Worm (Caenorhabditis elegans) whole organism, L1 larva: ENCODE results near the gene ugt-22.
"Not testable (repeated sequence)": the region's sequence is repeated elsewhere in the genome, so short reads cannot be mapped to it uniquely, and the experiment has no call there.

ENCODE experiments used
- F16B12.6 ChIP-seq: fragments of 150-350 bp; optimal IDR thresholded peaks from 2 replicates; lab custom pipeline; 2014; ENCODE audit warnings: missing biosample characterization, missing genetic modification characterization
- blmp-1 ChIP-seq: fragments of 150-350 bp; optimal IDR thresholded peaks from 2 replicates; lab custom pipeline; 2014; ENCODE audit warnings: missing biosample characterization, missing genetic modification characterization
- ceh-82 ChIP-seq, 3 experiments: fragments of 150-350 bp in 1 of 3; sonication (generic microtip) in 2 of 3; optimal IDR thresholded peaks; 2 replicates each; lab custom pipeline; 2014 to 2017; ENCODE audit warnings: missing biosample characterization in 3 of 3, missing genetic modification characterization in 3 of 3
- dsc-1 ChIP-seq: sonication (generic microtip); optimal IDR thresholded peaks from 2 replicates; lab custom pipeline; 2016; ENCODE audit warnings: mild to moderate bottlenecking, missing genetic modification characterization, missing compliant biosample characterization
- elt-2 ChIP-seq: sonication (generic microtip); optimal IDR thresholded peaks from 2 replicates; lab custom pipeline; 2016; ENCODE audit warnings: missing genetic modification characterization, mild to moderate bottlenecking, inconsistent platforms, missing compliant biosample characterization, missing genetic modification reagents
- nhr-11 ChIP-seq: fragments of 150-350 bp; optimal IDR thresholded peaks from 2 replicates; lab custom pipeline; 2014; ENCODE audit warnings: missing biosample characterization, missing genetic modification characterization
- snpc-4 ChIP-seq: fragments of 150-350 bp; optimal IDR thresholded peaks from 2 replicates; lab custom pipeline; 2014; ENCODE audit warnings: missing biosample characterization, missing genetic modification characterization

DNA sequence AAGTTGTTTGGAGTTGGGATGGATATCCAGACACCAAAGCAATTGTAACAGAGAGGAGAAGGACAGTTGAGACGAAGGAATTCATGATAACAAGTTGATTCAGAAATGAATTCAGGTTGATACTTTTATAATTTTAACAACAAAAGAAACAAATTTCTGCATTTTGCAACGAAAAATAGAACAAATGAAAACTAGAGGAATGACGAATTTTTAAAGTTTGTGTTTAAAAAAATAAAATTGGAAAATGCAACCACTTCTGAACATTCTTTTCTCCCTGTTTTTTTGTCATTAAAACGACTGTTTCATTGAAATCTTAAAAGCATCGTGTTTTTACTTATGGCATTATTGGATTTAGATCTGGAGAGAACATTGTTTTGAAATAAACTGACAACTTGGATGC is 12.4 kb downstream of the ugt-22 start, which contains the start of gene C08F11.12:
- not testable (repeated sequence) for TF ChIP-seq blmp-1 (tag; lab: Kevin White, UChicago); snpc-4 (tag; lab: Kevin White, UChicago); ceh-82 (tag; optimal IDR thresholded peaks at IDR 0.05; lab: Kevin White, UChicago); nhr-11 (tag; lab: Kevin White, UChicago); elt-2 (tag; lab: Kevin White, UChicago); F16B12.6 (tag; lab: Kevin White, UChicago); dsc-1 (tag; lab: Kevin White, UChicago)
